Worm (Caenorhabditis elegans) whole organism, L3 larva: ENCODE data around the gene tag-343.

ENCODE experiments used
- ZK546.5 ChIP-seq: sonication (generic microtip); optimal IDR thresholded peaks from 2 replicates; lab custom pipeline; 2017; ENCODE audit warnings: missing biosample characterization, missing genetic modification characterization
- aly-2 ChIP-seq: fragments of 150-350 bp; optimal IDR thresholded peaks from 2 replicates; lab custom pipeline; 2014; ENCODE audit warnings: missing biosample characterization, missing genetic modification characterization
- ceh-16 ChIP-seq: sonication (generic microtip); optimal IDR thresholded peaks from 2 replicates; lab custom pipeline; 2017; ENCODE audit warnings: missing biosample characterization, missing genetic modification characterization
- ceh-28 ChIP-seq: fragments of 150-350 bp; optimal IDR thresholded peaks from 2 replicates; lab custom pipeline; 2014; ENCODE audit warnings: missing biosample characterization, missing genetic modification reagents, missing genetic modification characterization
- ceh-9 ChIP-seq: sonication (generic microtip); optimal IDR thresholded peaks from 2 replicates; lab custom pipeline; 2018; ENCODE audit warnings: missing biosample characterization, missing genetic modification characterization
- daf-12 ChIP-seq: fragments of 150-350 bp; optimal IDR thresholded peaks from 2 replicates; lab custom pipeline; 2014; ENCODE audit warnings: missing biosample characterization, missing genetic modification reagents, missing genetic modification characterization
- egl-27 ChIP-seq: sonication (generic microtip); optimal IDR thresholded peaks from 4 replicates; lab custom pipeline; 2017; ENCODE audit warnings: missing biosample characterization, missing genetic modification reagents, missing genetic modification characterization
- egl-5 ChIP-seq: fragments of 150-350 bp; optimal IDR thresholded peaks from 2 replicates; lab custom pipeline; 2017; ENCODE audit warnings: missing biosample characterization, missing genetic modification reagents, missing genetic modification characterization, inconsistent platforms
- elt-2 ChIP-seq: sonication (generic microtip); optimal IDR thresholded peaks from 2 replicates; lab custom pipeline; 2016; ENCODE audit warnings: missing genetic modification reagents, mild to moderate bottlenecking, missing genetic modification characterization, missing compliant biosample characterization
- elt-3 ChIP-seq, 3 experiments: fragments of 150-350 bp in 1 of 3; sonication (generic microtip) in 2 of 3; optimal IDR thresholded peaks; 2 replicates in 2 of 3; 4 replicates in 1 of 3; lab custom pipeline; 2014 to 2017; ENCODE audit warnings: missing biosample characterization in 3 of 3, missing genetic modification characterization in 3 of 3
- fkh-10 ChIP-seq: sonication (generic microtip); optimal IDR thresholded peaks from 2 replicates; lab custom pipeline; 2017; ENCODE audit warnings: missing biosample characterization, missing genetic modification reagents, missing genetic modification characterization
- fos-1 ChIP-seq: fragments of 150-350 bp; optimal IDR thresholded peaks from 2 replicates; lab custom pipeline; 2014; ENCODE audit warnings: missing biosample characterization, missing genetic modification characterization
- jun-1 ChIP-seq: fragments of 150-350 bp; optimal IDR thresholded peaks from 2 replicates; lab custom pipeline; 2014; ENCODE audit warnings: missing biosample characterization, missing genetic modification reagents, missing genetic modification characterization
- lin-15B ChIP-seq: fragments of 150-350 bp; optimal IDR thresholded peaks from 2 replicates; lab custom pipeline; 2014; ENCODE audit warnings: missing biosample characterization, missing genetic modification characterization
- lin-39 ChIP-seq: fragments of 150-350 bp; optimal IDR thresholded peaks from 2 replicates; lab custom pipeline; 2018; ENCODE audit warnings: missing biosample characterization, missing genetic modification reagents, missing genetic modification characterization
- lsy-12 ChIP-seq: sonication (generic microtip); optimal IDR thresholded peaks from 2 replicates; lab custom pipeline; 2016; ENCODE audit warnings: mild to moderate bottlenecking, missing genetic modification characterization, missing compliant biosample characterization
- mdl-1 ChIP-seq: fragments of 150-350 bp; optimal IDR thresholded peaks from 2 replicates; lab custom pipeline; 2014; ENCODE audit warnings: missing biosample characterization, missing genetic modification characterization
- mml-1 ChIP-seq: fragments of 150-350 bp; sonication (generic microtip); optimal IDR thresholded peaks from 3 replicates; lab custom pipeline; 2014; ENCODE audit warnings: missing biosample characterization, missing genetic modification characterization
- nfya-1 ChIP-seq: sonication (generic microtip); optimal IDR thresholded peaks from 2 replicates; lab custom pipeline; 2017; ENCODE audit warnings: missing genetic modification characterization, mild to moderate bottlenecking, missing compliant biosample characterization, antibody characterized with exemption, moderate library complexity; ENCODE audit not compliant: insufficient read depth
- nhr-11 ChIP-seq: fragments of 150-350 bp; optimal IDR thresholded peaks from 2 replicates; lab custom pipeline; 2014; ENCODE audit warnings: missing biosample characterization, missing genetic modification characterization
- nhr-12 ChIP-seq: fragments of 150-350 bp; optimal IDR thresholded peaks from 2 replicates; lab custom pipeline; 2014; ENCODE audit warnings: missing biosample characterization, missing genetic modification characterization
- nhr-23 ChIP-seq: fragments of 150-350 bp; optimal IDR thresholded peaks from 2 replicates; lab custom pipeline; 2014; ENCODE audit warnings: missing biosample characterization, missing genetic modification reagents, missing genetic modification characterization
- nhr-237 ChIP-seq: fragments of 150-350 bp; optimal IDR thresholded peaks from 2 replicates; lab custom pipeline; 2014; ENCODE audit warnings: missing biosample characterization, missing genetic modification characterization
- nhr-25 ChIP-seq: sonication (generic microtip); optimal IDR thresholded peaks from 2 replicates; lab custom pipeline; 2017; ENCODE audit warnings: missing biosample characterization, missing genetic modification characterization
- nhr-28 ChIP-seq: fragments of 150-350 bp; optimal IDR thresholded peaks from 2 replicates; lab custom pipeline; 2014; ENCODE audit warnings: missing biosample characterization, missing genetic modification characterization
- nhr-43 ChIP-seq: sonication (generic microtip); optimal IDR thresholded peaks from 2 replicates; lab custom pipeline; 2016; ENCODE audit warnings: mild to moderate bottlenecking, missing genetic modification characterization, missing compliant biosample characterization; ENCODE audit not compliant: poor library complexity, severe bottlenecking
- nhr-67 ChIP-seq: fragments of 150-350 bp; optimal IDR thresholded peaks from 2 replicates; lab custom pipeline; 2014; ENCODE audit warnings: missing biosample characterization, missing genetic modification characterization
- nhr-77 ChIP-seq: fragments of 150-350 bp; optimal IDR thresholded peaks from 2 replicates; lab custom pipeline; 2014; ENCODE audit warnings: missing biosample characterization, missing genetic modification characterization
- pha-4 ChIP-seq: fragments of 150-350 bp; optimal IDR thresholded peaks from 2 replicates; lab custom pipeline; 2014; ENCODE audit warnings: missing biosample characterization, missing genetic modification reagents, missing genetic modification characterization
- pqm-1 ChIP-seq: fragments of 150-350 bp; optimal IDR thresholded peaks from 2 replicates; lab custom pipeline; 2017; ENCODE audit warnings: missing biosample characterization, missing genetic modification characterization, inconsistent platforms
- sea-2 ChIP-seq: fragments of 150-350 bp; sonication (generic microtip); optimal IDR thresholded peaks from 4 replicates; lab custom pipeline; 2014; ENCODE audit warnings: missing biosample characterization, missing genetic modification reagents, missing genetic modification characterization
- skn-1 ChIP-seq: fragments of 150-350 bp; optimal IDR thresholded peaks from 2 replicates; lab custom pipeline; 2014; ENCODE audit warnings: missing biosample characterization, missing genetic modification characterization
- tbx-2 ChIP-seq: sonication (generic microtip); optimal IDR thresholded peaks from 2 replicates; lab custom pipeline; 2016; ENCODE audit warnings: mild to moderate bottlenecking, missing genetic modification characterization, missing compliant biosample characterization
- unc-39 ChIP-seq: sonication (generic microtip); optimal IDR thresholded peaks from 4 replicates; lab custom pipeline; 2017; ENCODE audit warnings: missing biosample characterization, missing genetic modification characterization
- zag-1 ChIP-seq: fragments of 150-350 bp; optimal IDR thresholded peaks from 2 replicates; lab custom pipeline; 2014; ENCODE audit warnings: missing biosample characterization, missing genetic modification characterization
- ztf-11 ChIP-seq: fragments of 150-350 bp; optimal IDR thresholded peaks from 2 replicates; lab custom pipeline; 2014; ENCODE audit warnings: missing biosample characterization, missing genetic modification characterization
- ztf-4 ChIP-seq: fragments of 150-350 bp; optimal IDR thresholded peaks from 2 replicates; lab custom pipeline; 2014; ENCODE audit warnings: missing biosample characterization, missing genetic modification characterization

tag-343 gene

DNA sequence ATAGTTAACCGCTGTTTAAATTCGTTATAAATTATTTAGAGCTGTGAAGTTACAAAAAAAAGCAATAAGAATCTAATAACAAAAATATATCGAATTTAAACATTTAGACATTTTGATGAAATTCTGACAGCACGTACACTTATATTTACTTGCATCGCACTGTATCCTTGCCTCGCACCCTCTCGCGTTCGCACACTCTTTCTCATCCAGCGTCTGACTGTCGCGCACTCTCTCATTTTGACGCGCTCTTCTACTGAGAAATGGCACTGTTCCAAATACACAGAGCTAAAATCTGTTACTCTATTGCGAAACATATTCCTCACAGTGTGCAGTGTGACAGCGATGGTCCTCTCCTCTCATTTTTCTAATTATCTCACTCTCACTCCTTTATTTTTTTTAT lies 29.6 kb upstream of the tag-343 start (continued):
- TF ChIP-seq nfya-1 (peak; percentile 32), lin-39 (tag; lab: Kevin White, UChicago) (no peak), jun-1 (no peak), fos-1 (no peak), ztf-4 (tag; lab: Kevin White, UChicago) (no peak), ceh-9 (tag; lab: Kevin White, UChicago) (no peak), pha-4 (tag; lab: Kevin White, UChicago) (peak; percentile 62), unc-39 (tag; lab: Kevin White, UChicago) (no peak), ceh-28 (tag; lab: Kevin White, UChicago) (peak; percentile 9), nhr-28 (tag; lab: Kevin White, UChicago) (no peak)

DNA sequence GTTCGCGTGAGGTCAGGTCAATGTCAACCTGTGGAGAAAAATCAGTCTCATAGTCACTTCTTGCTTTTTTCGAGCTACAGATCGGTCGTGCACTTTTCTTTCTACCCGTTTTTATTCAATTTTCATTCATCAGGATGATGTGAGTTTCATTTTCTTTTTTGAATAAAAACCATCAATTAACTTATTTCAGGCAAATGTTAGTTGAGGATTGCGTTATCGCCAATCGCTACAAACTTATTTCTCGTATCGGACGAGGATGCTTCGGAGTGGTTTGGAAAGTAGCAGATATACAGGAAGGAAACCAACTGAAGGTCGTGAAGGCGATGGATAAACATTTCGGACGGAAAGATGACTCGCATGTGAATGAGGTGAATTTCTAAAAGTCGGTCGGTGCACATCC lies 27.7 kb upstream of the tag-343 start, which contains the start of gene F22H10.1:
Gene F22H10.1, plus strand, starts transcription at position 211 of the 400 bp plus-strand sequence.
- TF ChIP-seq ztf-11 (tag; lab: Kevin White, UChicago) (no peak), pqm-1 (tag; lab: Kevin White, UChicago) (no peak), tbx-2 (tag; lab: Kevin White, UChicago) (no peak), ZK546.5 (tag; lab: Kevin White, UChicago) (no peak), ceh-16 (tag; lab: Kevin White, UChicago) (no peak), aly-2 (tag; lab: Kevin White, UChicago) (no peak), mdl-1 (tag; lab: Kevin White, UChicago) (no peak), lin-15B (no peak), nhr-25 (tag; lab: Kevin White, UChicago) (no peak), nhr-23 (no peak), sea-2 (GFP tag; lab: Kevin White, UChicago) (no peak), elt-2 (no peak), unc-39 (tag; lab: Kevin White, UChicago) (no peak), mml-1 (tag; lab: Kevin White, UChicago) (no peak)

DNA sequence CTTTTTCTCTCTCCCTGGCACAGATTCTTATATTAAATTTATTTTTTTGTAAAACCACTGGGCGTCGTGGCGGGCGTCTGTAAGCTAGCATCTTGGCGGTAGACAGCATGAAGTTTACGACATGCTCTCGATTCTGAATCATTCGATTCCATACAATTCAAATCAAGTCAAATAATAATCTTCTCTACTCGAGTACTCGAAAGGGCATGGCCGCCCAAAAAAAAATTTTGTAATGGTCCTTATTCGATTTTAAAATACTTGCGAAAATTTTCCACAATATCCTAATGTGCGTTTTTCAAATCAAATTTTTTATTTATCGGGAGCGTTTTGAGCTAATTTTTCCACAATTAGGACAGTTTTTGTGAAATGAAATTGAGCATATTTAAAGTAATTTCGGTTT lies 23.5 kb upstream of the tag-343 start:
- TF ChIP-seq pqm-1 (tag; lab: Kevin White, UChicago) (no peak), zag-1 (tag; lab: Kevin White, UChicago) (no peak), pha-4 (tag; lab: Kevin White, UChicago) (no peak), egl-5 (no peak), egl-27 (tag; lab: Kevin White, UChicago) (no peak), elt-3 (tag; optimal IDR thresholded peaks at IDR 0.05; lab: Kevin White, UChicago) (no peak), nhr-77 (tag; lab: Kevin White, UChicago) (no peak), lsy-12 (tag; lab: Kevin White, UChicago) (no peak), jun-1 (no peak), ztf-4 (tag; lab: Kevin White, UChicago) (no peak), nhr-12 (no peak), nhr-237 (tag; lab: Kevin White, UChicago) (no peak), nfya-1 (no peak), elt-2 (no peak), ceh-9 (tag; lab: Kevin White, UChicago) (no peak), mml-1 (tag; lab: Kevin White, UChicago) (no peak), ztf-11 (tag; lab: Kevin White, UChicago) (no peak), nhr-67 (no peak)

DNA sequence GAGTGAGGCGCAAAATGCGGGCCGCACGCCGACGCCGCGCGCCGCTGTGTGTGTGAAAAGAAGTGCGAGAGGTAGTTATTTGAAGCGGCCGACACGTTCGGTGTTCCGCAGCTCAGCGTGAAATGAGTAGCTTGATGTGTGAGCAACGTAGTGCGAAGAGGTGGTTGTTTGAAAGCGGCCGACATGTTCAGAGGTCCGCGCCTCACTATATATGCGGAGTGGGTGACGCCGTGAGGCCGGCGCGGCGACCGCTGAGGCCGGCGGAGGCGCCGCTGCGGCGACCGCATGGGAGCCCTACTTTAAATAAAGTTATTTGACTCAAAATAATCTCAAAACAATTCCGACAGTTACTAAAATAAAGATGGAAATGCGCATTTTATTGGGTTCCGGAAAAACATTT lies 22.3 kb upstream of the tag-343 start:
- TF ChIP-seq mdl-1 (tag; lab: Kevin White, UChicago): no peak

DNA sequence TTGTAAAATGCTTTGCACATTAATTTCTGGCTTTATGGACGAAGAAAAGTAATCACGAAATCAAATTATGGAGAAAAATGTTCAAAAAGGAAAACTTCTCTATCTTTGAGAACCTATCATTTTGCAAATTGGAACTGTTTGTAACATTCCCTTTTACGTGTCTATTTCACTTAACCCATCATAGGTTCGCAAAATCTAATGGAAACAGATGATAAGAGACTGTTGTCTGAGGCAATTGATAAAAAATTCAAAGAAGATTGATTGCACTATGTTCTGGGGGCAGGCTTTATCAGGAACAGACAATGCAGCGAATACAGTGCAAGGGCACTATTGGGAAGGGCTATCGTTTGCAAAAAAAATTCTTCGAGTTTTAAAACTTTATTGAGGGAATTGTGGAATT lies 20.7 kb upstream of the tag-343 start:
- TF ChIP-seq egl-5 (no peak), ZK546.5 (tag; lab: Kevin White, UChicago) (no peak), elt-2 (peak; percentile 23), daf-12 (tag; lab: Kevin White, UChicago) (no peak), fkh-10 (GFP tag; lab: Kevin White, UChicago) (no peak), nhr-43 (tag; lab: Kevin White, UChicago) (peak; percentile 15), aly-2 (tag; lab: Kevin White, UChicago) (no peak), nhr-11 (no peak), ceh-28 (tag; lab: Kevin White, UChicago) (peak; percentile 46), sea-2 (GFP tag; lab: Kevin White, UChicago) (no peak), skn-1 (tag; lab: Kevin White, UChicago) (no peak)
